Worm (Caenorhabditis elegans): Measurements from ENCODE around the gene aldo-2.

ce11 chrIII:5836261-5836660, 40.2 kb downstream of the aldo-2 start:
- TF ChIP-seq lin-39 (tag; optimal IDR thresholded peaks at IDR 0.05) (no peak), ztf-4 (tag; optimal IDR thresholded peaks at IDR 0.05) (no peak), lsy-2 (tag; optimal IDR thresholded peaks at IDR 0.05) (no peak), nhr-11 (tag; optimal IDR thresholded peaks at IDR 0.05) (no peak), mef-2 (tag; optimal IDR thresholded peaks at IDR 0.05) (no peak), tbx-2 (tag; optimal IDR thresholded peaks at IDR 0.05) (no peak), C16A3.4 (tag; optimal IDR thresholded peaks at IDR 0.05) (no peak), snpc-4 (tag; optimal IDR thresholded peaks at IDR 0.05) (no peak)

All from whole organism, L1 larva.